Fruit fly (Drosophila melanogaster) whole organism, embryonic: ENCODE data around the gene CG42305.

ENCODE experiments used
- Adf1 ChIP-seq: fragments of 200-800 bp; sonication (Bioruptor generic); IDR thresholded peaks from 2 replicates; pipeline ENCODE4 v1.3.6; 2022; ENCODE audit warnings: missing biosample characterization, missing genetic modification characterization
- Bteb2 ChIP-seq: fragments of 200-800 bp; sonication (Bioruptor generic); optimal IDR thresholded peaks from 2 replicates; lab custom pipeline; 2016; ENCODE audit warnings: missing biosample characterization, missing genetic modification characterization
- CG10209 ChIP-seq: fragments of 200-800 bp; sonication (Bioruptor generic); optimal IDR thresholded peaks from 3 replicates; lab custom pipeline; 2017; ENCODE audit warnings: missing biosample characterization, mild to moderate bottlenecking, missing genetic modification characterization, missing genetic modification reagents
- CG10462 ChIP-seq: fragments of 200-800 bp; sonication (Bioruptor generic); optimal IDR thresholded peaks from 2 replicates; lab custom pipeline; 2016; ENCODE audit warnings: missing biosample characterization, missing genetic modification characterization
- CG10979 ChIP-seq: fragments of 200-800 bp; sonication (Bioruptor generic); optimal IDR thresholded peaks from 2 replicates; lab custom pipeline; 2018; ENCODE audit warnings: missing biosample characterization, mild to moderate bottlenecking, missing genetic modification characterization, moderate library complexity
- CG11695 ChIP-seq: fragments of 200-800 bp; sonication (Bioruptor generic); IDR thresholded peaks from 3 replicates; pipeline ENCODE4 v1.3.6; 2022; ENCODE audit warnings: missing biosample characterization, missing genetic modification characterization
- CG11723 ChIP-seq: fragments of 200-800 bp; sonication (Bioruptor generic); optimal IDR thresholded peaks from 2 replicates; lab custom pipeline; 2017; ENCODE audit warnings: missing biosample characterization, mild to moderate bottlenecking, missing genetic modification characterization
- CG14860 ChIP-seq: fragments of 200-800 bp; sonication (Bioruptor generic); IDR thresholded peaks from 3 replicates; pipeline ENCODE4 v1.3.6; 2022; ENCODE audit warnings: missing biosample characterization, missing genetic modification characterization; ENCODE audit not compliant: partially characterized antibody
- CG16813 ChIP-seq: fragments of 200-800 bp; sonication (Bioruptor generic); IDR thresholded peaks from 3 replicates; pipeline ENCODE4 v1.3.6; 2022; ENCODE audit warnings: missing biosample characterization, missing genetic modification characterization; ENCODE audit not compliant: partially characterized antibody
- CG17361 ChIP-seq: fragments of 200-800 bp; sonication (Bioruptor generic); IDR thresholded peaks from 3 replicates; pipeline ENCODE4 v1.3.6; 2022; ENCODE audit warnings: missing biosample characterization, missing genetic modification characterization
- CG18764 ChIP-seq: fragments of 200-800 bp; sonication (Bioruptor generic); optimal IDR thresholded peaks from 3 replicates; lab custom pipeline; 2016; ENCODE audit warnings: missing biosample characterization, missing genetic modification characterization
- CG2199 ChIP-seq: fragments of 200-800 bp; sonication (Bioruptor generic); IDR thresholded peaks from 3 replicates; pipeline ENCODE4 v1.3.6; 2022; ENCODE audit warnings: missing biosample characterization, missing genetic modification characterization
- CG30403 ChIP-seq: fragments of 200-800 bp; sonication (Bioruptor generic); optimal IDR thresholded peaks from 3 replicates; lab custom pipeline; 2016; ENCODE audit warnings: missing biosample characterization, missing genetic modification characterization
- CG32772 ChIP-seq: fragments of 200-800 bp; sonication (Bioruptor generic); IDR thresholded peaks from 2 replicates; pipeline ENCODE4 v1.3.6; 2022; ENCODE audit warnings: missing biosample characterization, missing genetic modification characterization
- CG4282 ChIP-seq: fragments of 200-800 bp; sonication (Bioruptor generic); optimal IDR thresholded peaks from 2 replicates; lab custom pipeline; 2016; ENCODE audit warnings: missing biosample characterization, missing genetic modification characterization
- CG43689 ChIP-seq: fragments of 200-800 bp; sonication (Bioruptor generic); IDR thresholded peaks from 2 replicates; pipeline ENCODE4 v1.3.6; 2022; ENCODE audit warnings: missing biosample characterization, missing genetic modification characterization
- CG4820 ChIP-seq: fragments of 200-800 bp; sonication (Bioruptor generic); optimal IDR thresholded peaks from 3 replicates; lab custom pipeline; 2016; ENCODE audit warnings: missing biosample characterization, missing genetic modification characterization
- CG5953 ChIP-seq: fragments of 200-800 bp; sonication (Bioruptor generic); IDR thresholded peaks from 2 replicates; pipeline ENCODE4 v1.3.6; 2022; ENCODE audit warnings: missing biosample characterization, missing genetic modification characterization
- CG6854 ChIP-seq: fragments of 200-800 bp; sonication (Bioruptor generic); optimal IDR thresholded peaks from 3 replicates; lab custom pipeline; 2017; ENCODE audit warnings: missing biosample characterization, mild to moderate bottlenecking, missing genetic modification characterization
- CG7839 ChIP-seq: fragments of 200-800 bp; sonication (Bioruptor generic); optimal IDR thresholded peaks from 3 replicates; lab custom pipeline; 2018; ENCODE audit warnings: missing biosample characterization, mild to moderate bottlenecking, missing genetic modification characterization, moderate library complexity
- CTCF ChIP-seq: fragments of 200-800 bp; sonication (Bioruptor generic); optimal IDR thresholded peaks from 2 replicates; lab custom pipeline; 2017; ENCODE audit warnings: missing biosample characterization, mild to moderate bottlenecking, missing genetic modification characterization, moderate library complexity
- Chrac-16 ChIP-seq: fragments of 200-800 bp; sonication (Bioruptor generic); optimal IDR thresholded peaks from 3 replicates; lab custom pipeline; 2016; ENCODE audit warnings: missing biosample characterization, missing genetic modification characterization
- Dbx ChIP-seq: fragments of 200-800 bp; sonication (Bioruptor generic); IDR thresholded peaks from 3 replicates; pipeline ENCODE4 v1.3.6; 2022; ENCODE audit warnings: missing biosample characterization, missing genetic modification characterization
- Dek ChIP-seq: fragments of 200-800 bp; sonication (Bioruptor generic); optimal IDR thresholded peaks from 3 replicates; lab custom pipeline; 2019; ENCODE audit warnings: missing biosample characterization, mild to moderate bottlenecking, missing genetic modification characterization, moderate library complexity
- Dip2 ChIP-seq: fragments of 200-800 bp; sonication (Bioruptor generic); IDR thresholded peaks from 2 replicates; pipeline ENCODE4 v1.3.6; 2022; ENCODE audit warnings: missing biosample characterization, missing genetic modification characterization
- Dp ChIP-seq: fragments of 200-800 bp; sonication (Bioruptor generic); optimal IDR thresholded peaks from 2 replicates; lab custom pipeline; 2018; ENCODE audit warnings: missing biosample characterization, mild to moderate bottlenecking, missing genetic modification characterization, moderate library complexity
- Med ChIP-seq: fragments of 200-800 bp; sonication (Bioruptor generic); peaks from one replicate; lab custom pipeline; 2016; ENCODE audit warnings: missing biosample characterization, missing genetic modification characterization, mild to moderate bottlenecking, inconsistent platforms, moderate library complexity
- Mes4 ChIP-seq: fragments of 200-800 bp; sonication (Bioruptor generic); optimal IDR thresholded peaks from 2 replicates; lab custom pipeline; 2016; ENCODE audit warnings: missing biosample characterization, missing genetic modification characterization
- NfI ChIP-seq: fragments of 200-800 bp; sonication (Bioruptor generic); optimal IDR thresholded peaks from 3 replicates; lab custom pipeline; 2018; ENCODE audit warnings: missing biosample characterization, mild to moderate bottlenecking, missing genetic modification characterization, moderate library complexity
- Scr ChIP-seq: fragments of 200-800 bp; sonication (Bioruptor generic); IDR thresholded peaks from 2 replicates; pipeline ENCODE4 v1.3.6; 2022; ENCODE audit warnings: missing biosample characterization, missing genetic modification characterization; ENCODE audit not compliant: partially characterized antibody
- Sox100B ChIP-seq: fragments of 200-800 bp; sonication (Bioruptor generic); optimal IDR thresholded peaks from 3 replicates; lab custom pipeline; 2018; ENCODE audit warnings: missing biosample characterization, mild to moderate bottlenecking, missing genetic modification characterization
- Usf ChIP-seq: fragments of 200-800 bp; sonication (Bioruptor generic); optimal IDR thresholded peaks from 2 replicates; lab custom pipeline; 2017; ENCODE audit warnings: missing genotype, missing biosample characterization, missing genetic modification characterization
- ac ChIP-seq: fragments of 200-800 bp; sonication (Bioruptor generic); optimal IDR thresholded peaks from 3 replicates; lab custom pipeline; 2017; ENCODE audit warnings: missing biosample characterization, mild to moderate bottlenecking, missing genetic modification characterization
- amos ChIP-seq: fragments of 200-800 bp; sonication (Bioruptor generic); IDR thresholded peaks from 2 replicates; pipeline ENCODE4 v1.3.6; 2022; ENCODE audit warnings: missing biosample characterization, missing genetic modification characterization; ENCODE audit not compliant: partially characterized antibody
- aop ChIP-seq: fragments of 200-800 bp; sonication (Bioruptor generic); IDR thresholded peaks from 2 replicates; pipeline ENCODE4 v1.3.6; 2022; ENCODE audit warnings: missing biosample characterization, missing genetic modification characterization
- ara ChIP-seq: fragments of 200-800 bp; sonication (Bioruptor generic); IDR thresholded peaks from 2 replicates; pipeline ENCODE4 v1.3.6; 2022; ENCODE audit warnings: missing biosample characterization, missing genetic modification characterization
- br ChIP-seq: fragments of >200 bp; optimal IDR thresholded peaks from 2 replicates; lab custom pipeline; 2017
- cg ChIP-seq: fragments of 200-800 bp; sonication (Bioruptor generic); optimal IDR thresholded peaks from 3 replicates; lab custom pipeline; 2019; ENCODE audit warnings: missing biosample characterization, mild to moderate bottlenecking, missing genetic modification characterization, moderate library complexity
- croc ChIP-seq: fragments of 200-800 bp; sonication (Bioruptor generic); conservative IDR thresholded peaks from 3 replicates; pipeline ENCODE4 v1.3.6; 2022; ENCODE audit warnings: missing biosample characterization, missing genetic modification characterization
- cwo ChIP-seq: fragments of 200-800 bp; sonication (Bioruptor generic); optimal IDR thresholded peaks from 3 replicates; lab custom pipeline; 2017; ENCODE audit warnings: missing biosample characterization, missing genetic modification characterization, mild to moderate bottlenecking, moderate library complexity, missing genetic modification reagents
- dysf ChIP-seq: fragments of 200-800 bp; sonication (Bioruptor generic); IDR thresholded peaks from 3 replicates; pipeline ENCODE4 v1.3.6; 2022; ENCODE audit warnings: missing biosample characterization, missing genetic modification characterization
- fu2 ChIP-seq: fragments of 200-800 bp; sonication (Bioruptor generic); optimal IDR thresholded peaks from 2 replicates; lab custom pipeline; 2016; ENCODE audit warnings: missing biosample characterization, missing genetic modification characterization
- onecut ChIP-seq: fragments of 200-800 bp; sonication (Bioruptor generic); IDR thresholded peaks from 2 replicates; pipeline ENCODE4 v1.3.6; 2022; ENCODE audit warnings: missing biosample characterization, missing genetic modification characterization
- pnt ChIP-seq: fragments of 200-800 bp; sonication (Bioruptor generic); optimal IDR thresholded peaks from 3 replicates; lab custom pipeline; 2016; ENCODE audit warnings: missing biosample characterization, missing genetic modification characterization
- prd ChIP-seq, 3 experiments: fragments of >200 bp in 2 of 3; fragments of 200-800 bp in 1 of 3; sonication (Bioruptor generic) in 1 of 3; optimal IDR thresholded peaks in 2 of 3; IDR thresholded peaks in 1 of 3; 2 replicates in 2 of 3; 3 replicates in 1 of 3; pipeline versions ENCODE4 v1.3.6 to Lab custom; 2017 to 2022; ENCODE audit warnings: missing biosample characterization in 1 of 3, missing genetic modification characterization in 1 of 3
- sc ChIP-seq, 3 experiments: fragments of >200 bp in 2 of 3; fragments of 200-800 bp in 1 of 3; sonication (Bioruptor generic) in 1 of 3; optimal IDR thresholded peaks; 2 replicates in 2 of 3; 3 replicates in 1 of 3; lab custom pipeline; 2017; ENCODE audit warnings: mild to moderate bottlenecking in 1 of 3, missing biosample characterization in 1 of 3, missing genetic modification characterization in 1 of 3, missing genetic modification reagents in 1 of 3
- trh ChIP-seq: fragments of 200-800 bp; sonication (Bioruptor generic); optimal IDR thresholded peaks from 2 replicates; lab custom pipeline; 2016; ENCODE audit warnings: missing biosample characterization, missing genetic modification characterization
- twi ChIP-seq: fragments of 200-800 bp; optimal IDR thresholded peaks from 2 replicates; lab custom pipeline; 2019; ENCODE audit warnings: missing biosample characterization, mild to moderate bottlenecking, missing genetic modification characterization, moderate library complexity
- tx ChIP-seq: fragments of 200-800 bp; sonication (Bioruptor generic); optimal IDR thresholded peaks from 2 replicates; lab custom pipeline; 2016; ENCODE audit warnings: missing biosample characterization, missing genetic modification characterization
- vvl ChIP-seq: fragments of 200-800 bp; sonication (Bioruptor generic); IDR thresholded peaks from 2 replicates; pipeline ENCODE4 v1.3.6; 2022; ENCODE audit warnings: missing biosample characterization, missing genetic modification characterization
- zf30C ChIP-seq: fragments of 200-800 bp; sonication (Bioruptor generic); optimal IDR thresholded peaks from 3 replicates; lab custom pipeline; 2018; ENCODE audit warnings: missing biosample characterization, mild to moderate bottlenecking, missing genetic modification characterization

The CG42305 gene

DNA sequence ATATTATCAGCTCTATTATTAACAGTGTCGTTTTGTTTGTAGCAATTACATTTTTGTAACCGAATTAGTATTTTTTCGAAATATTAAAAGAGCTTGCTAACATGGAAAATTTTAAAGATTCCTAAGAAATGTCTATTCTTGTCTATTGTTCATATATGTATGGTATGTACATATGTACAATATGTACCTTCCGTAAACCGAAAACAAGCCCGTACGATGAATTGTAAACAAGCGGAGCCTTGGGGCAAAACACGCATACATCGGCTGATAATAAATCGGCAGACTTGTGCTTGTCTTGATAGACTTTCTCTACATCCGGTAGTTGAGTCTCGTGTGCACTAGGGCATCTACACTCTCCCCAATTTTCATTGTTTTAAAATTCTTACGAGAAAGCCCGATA, 10.4 kb downstream of the CG42305 start (continued):
- TF ChIP-seq Mes4 (GFP tag; lab: Kevin White, UChicago) (peak; percentile 42), prd (optimal IDR thresholded peaks at IDR 0.05; lab: Kevin White, UChicago) (no peak), prd (GFP tag; IDR thresholded peaks at IDR 0.05; lab: Robert Waterston, UW) (no peak), NfI (GFP tag; lab: Kevin White, UChicago) (no peak), CG14860 (GFP tag; lab: Robert Waterston, UW) (no peak), CG5953 (GFP tag; lab: Robert Waterston, UW) (no peak), Sox100B (GFP tag; lab: Kevin White, UChicago) (peak; percentile 55), fu2 (GFP tag; lab: Kevin White, UChicago) (no peak), CG4282 (GFP tag; lab: Kevin White, UChicago) (no peak), CG17361 (GFP tag; lab: Robert Waterston, UW) (peak; percentile 42; the same call in 2 of the 3 replicates), CG32772 (GFP tag; lab: Robert Waterston, UW) (no peak), ac (GFP tag; lab: Kevin White, UChicago) (no peak), Dp (GFP tag; lab: Kevin White, UChicago) (no peak), CG2199 (GFP tag; lab: Robert Waterston, UW) (no peak), Adf1 (no peak), CG10209 (GFP tag; lab: Kevin White, UChicago) (peak; percentile 54), CG6854 (GFP tag; lab: Kevin White, UChicago) (peak; percentile 6), CG4820 (peak; percentile 24), Dip2 (GFP tag; lab: Robert Waterston, UW) (no peak), CG16813 (GFP tag; lab: Robert Waterston, UW) (no peak), CTCF (GFP tag; lab: Kevin White, UChicago) (no peak), CG7839 (tag; lab: Kevin White, UChicago) (no peak), dysf (GFP tag; lab: Robert Waterston, UW) (no peak; the same call in 2 of the 3 replicates), Scr (GFP tag; lab: Robert Waterston, UW) (no peak), Bteb2 (no peak), aop (GFP tag; lab: Robert Waterston, UW) (no peak), sc (optimal IDR thresholded peaks at IDR 0.05; lab: Kevin White, UChicago) (no peak), sc (GFP tag; optimal IDR thresholded peaks at IDR 0.05; lab: Kevin White, UChicago) (peak; percentile 47), Med (peak; percentile 86), croc (GFP tag; lab: Robert Waterston, UW) (no peak), CG18764 (GFP tag; lab: Kevin White, UChicago) (peak; percentile 56), Dbx (GFP tag; lab: Robert Waterston, UW) (no peak), zf30C (GFP tag; lab: Kevin White, UChicago) (no peak), CG10462 (no peak), Dek (tag; lab: Kevin White, UChicago) (no peak), CG30403 (GFP tag; lab: Kevin White, UChicago) (no peak), CG11723 (GFP tag; lab: Kevin White, UChicago) (peak; percentile 39), br (no peak), CG11695 (GFP tag; lab: Robert Waterston, UW) (peak; percentile 48; the same call in 1 of the 3 replicates), onecut (peak; percentile 68), cg (GFP tag; lab: Kevin White, UChicago) (no peak), pnt (GFP tag; lab: Kevin White, UChicago) (peak; percentile 25), Usf (no peak), amos (GFP tag; lab: Robert Waterston, UW) (no peak), ara (GFP tag; lab: Robert Waterston, UW) (peak; percentile 80), CG10979 (tag; lab: Kevin White, UChicago) (peak; percentile 4), Chrac-16 (GFP tag; lab: Kevin White, UChicago) (no peak), CG43689 (GFP tag; lab: Robert Waterston, UW) (0 out of 2 replicates have a peak, but pooled peaks have one; percentile 23), vvl (GFP tag; lab: Robert Waterston, UW) (no peak), tx (GFP tag; lab: Kevin White, UChicago) (no peak), trh (GFP tag; lab: Kevin White, UChicago) (no peak), cwo (GFP tag; lab: Kevin White, UChicago) (peak; percentile 81), twi (peak; percentile 11)
